Fruit fly (Drosophila melanogaster): ENCODE data around the gene CG3226.
A peak's percentile ranks its signal among the peaks of the same experiment; 100 is the strongest.

Gene CG3226

dm6 chrX:6699255-6699885 lies 45.3 kb upstream of the CG3226 start, which contains the start of gene CG14441 (continued):
- TF ChIP-seq CG16813 (GFP tag; IDR thresholded peaks at IDR 0.05; ENCODE audit: partially characterized antibody): peak; percentile 98
- no peak for TF ChIP-seq Gsc (GFP tag; IDR thresholded peaks at IDR 0.05)
- peak; percentile 41 for TF ChIP-seq MTF-1 (GFP tag; optimal IDR thresholded peaks at IDR 0.05; ENCODE audit: borderline replicate concordance)
- 0 out of 3 replicates have a peak, but pooled peaks have one; percentile 21 for TF ChIP-seq ase (GFP tag; IDR thresholded peaks at IDR 0.05)
- TF ChIP-seq Pdp1 (GFP tag; optimal IDR thresholded peaks at IDR 0.05): peak; percentile 16 to 30
- no peak for TF ChIP-seq CG9609 (GFP tag; optimal IDR thresholded peaks at IDR 0.05)
- TF ChIP-seq Xrp1 (GFP tag; IDR thresholded peaks at IDR 0.05): peak; percentile 50
- TF ChIP-seq stc (GFP tag; IDR thresholded peaks at IDR 0.05): no peak
- no peak for TF ChIP-seq chif (GFP tag; optimal IDR thresholded peaks at IDR 0.05)
- TF ChIP-seq Oli (tag; optimal IDR thresholded peaks at IDR 0.05): no peak
- peak; percentile 94 for TF ChIP-seq BEAF-32 (GFP tag; optimal IDR thresholded peaks at IDR 0.05)
- peak; percentile 46 for TF ChIP-seq CG15269 (tag; optimal IDR thresholded peaks at IDR 0.05)
- TF ChIP-seq nom (GFP tag; optimal IDR thresholded peaks at IDR 0.05): peak; percentile 73
- TF ChIP-seq toy (GFP tag; IDR thresholded peaks at IDR 0.05): 0 out of 2 replicates have a peak, but pooled peaks have one; percentile 27
- TF ChIP-seq tna (GFP tag; IDR thresholded peaks at IDR 0.05; ENCODE audit: partially characterized antibody): peak; percentile 95
- TF ChIP-seq salm (tag; optimal IDR thresholded peaks at IDR 0.05): peak; percentile 19
- peak; percentile 44 for TF ChIP-seq gem (tag; optimal IDR thresholded peaks at IDR 0.05)
- no peak for TF ChIP-seq CG3726 (GFP tag; IDR thresholded peaks at IDR 0.05)
- TF ChIP-seq bowl (GFP tag; IDR thresholded peaks at IDR 0.05): no peak
- TF ChIP-seq hth (optimal IDR thresholded peaks at IDR 0.05): no peak
- peak; percentile 56 for TF ChIP-seq dmrt99B (tag; optimal IDR thresholded peaks at IDR 0.05)
- TF ChIP-seq CG13296 (GFP tag; optimal IDR thresholded peaks at IDR 0.05): peak; percentile 78
- TF ChIP-seq Drgx (GFP tag; IDR thresholded peaks at IDR 0.05): no peak
- TF ChIP-seq BtbVII (GFP tag; optimal IDR thresholded peaks at IDR 0.05): peak; percentile 80
- no peak for TF ChIP-seq Tbp (GFP tag; optimal IDR thresholded peaks at IDR 0.05)
- peak; percentile 68 for TF ChIP-seq Deaf1 (tag; optimal IDR thresholded peaks at IDR 0.05)
- peak; percentile 53 for TF ChIP-seq sug (tag; optimal IDR thresholded peaks at IDR 0.05)
- no peak for TF ChIP-seq CG11723 (GFP tag; optimal IDR thresholded peaks at IDR 0.05)
- TF ChIP-seq br (optimal IDR thresholded peaks at IDR 0.05): no peak
- no peak for TF ChIP-seq CG14014 (GFP tag; IDR thresholded peaks at IDR 0.05)
- TF ChIP-seq CG12104 (GFP tag; optimal IDR thresholded peaks at IDR 0.05): peak; percentile 31
- peak; percentile 25 for TF ChIP-seq CG7987 (GFP tag; optimal IDR thresholded peaks at IDR 0.05)
- no peak for TF ChIP-seq Taf1 (GFP tag; IDR thresholded peaks at IDR 0.05)
- no peak for TF ChIP-seq Optix (GFP tag; IDR thresholded peaks at IDR 0.05)
- TF ChIP-seq Hr3 (GFP tag; optimal IDR thresholded peaks at IDR 0.05): no peak
- no peak for TF ChIP-seq repo (GFP tag; optimal IDR thresholded peaks at IDR 0.05)
- TF ChIP-seq phol (tag; optimal IDR thresholded peaks at IDR 0.05): peak; percentile 62
- TF ChIP-seq CG17802 (tag; optimal IDR thresholded peaks at IDR 0.05): no peak
- no peak for TF ChIP-seq CG3838 (GFP tag; optimal IDR thresholded peaks at IDR 0.05)
- TF ChIP-seq row (GFP tag; IDR thresholded peaks at IDR 0.05): peak; percentile 98
- TF ChIP-seq pfk (GFP tag; optimal IDR thresholded peaks at IDR 0.05): peak; percentile 65
- TF ChIP-seq E2f2 (GFP tag; IDR thresholded peaks at IDR 0.05): peak; percentile 30; the same call in 1 of the 2 replicates
- no peak for TF ChIP-seq Dfd (GFP tag; optimal IDR thresholded peaks at IDR 0.05)
- no peak for TF ChIP-seq jing (GFP tag; optimal IDR thresholded peaks at IDR 0.05)
- TF ChIP-seq trem (tag; optimal IDR thresholded peaks at IDR 0.05): no peak
- TF ChIP-seq CG2199 (GFP tag; IDR thresholded peaks at IDR 0.05): 0 out of 3 replicates have a peak, but pooled peaks have one; percentile 20
- TF ChIP-seq al (GFP tag; IDR thresholded peaks at IDR 0.05): no peak
- TF ChIP-seq CG3995 (GFP tag; optimal IDR thresholded peaks at IDR 0.05): no peak
- TF ChIP-seq CG13424 (tag; optimal IDR thresholded peaks at IDR 0.05): peak; percentile 43
- peak; percentile 94 for TF ChIP-seq Med (GFP tag)
- TF ChIP-seq CG9727 (GFP tag; optimal IDR thresholded peaks at IDR 0.05): peak; percentile 29

Data from whole organism, embryonic.